Fruit fly (Drosophila melanogaster) whole organism, embryonic: ENCODE measurements around the gene qjt.

ENCODE experiments used
- Bteb2 ChIP-seq: fragments of 200-800 bp; sonication (Bioruptor generic); optimal IDR thresholded peaks from 2 replicates; lab custom pipeline; 2016; ENCODE audit warnings: missing biosample characterization, missing genetic modification characterization
- CG10209 ChIP-seq: fragments of 200-800 bp; sonication (Bioruptor generic); optimal IDR thresholded peaks from 3 replicates; lab custom pipeline; 2017; ENCODE audit warnings: missing biosample characterization, mild to moderate bottlenecking, missing genetic modification characterization, missing genetic modification reagents
- CG10321 ChIP-seq: fragments of 200-800 bp; sonication (Bioruptor generic); IDR thresholded peaks from 2 replicates; pipeline ENCODE4 v1.3.6; 2022; ENCODE audit warnings: missing biosample characterization, missing genetic modification characterization
- CG12236 ChIP-seq: fragments of 200-800 bp; sonication (Bioruptor generic); optimal IDR thresholded peaks from 2 replicates; lab custom pipeline; 2016; ENCODE audit warnings: missing biosample characterization, missing genetic modification characterization
- CG13296 ChIP-seq: fragments of 200-800 bp; sonication (Bioruptor generic); optimal IDR thresholded peaks from 3 replicates; lab custom pipeline; 2018; ENCODE audit warnings: missing biosample characterization, mild to moderate bottlenecking, missing genetic modification characterization
- CG13775 ChIP-seq: fragments of 200-800 bp; sonication (Bioruptor generic); optimal IDR thresholded peaks from 3 replicates; lab custom pipeline; 2017; ENCODE audit warnings: missing biosample characterization, mild to moderate bottlenecking, missing genetic modification characterization
- CG17568 ChIP-seq: fragments of 200-800 bp; sonication (Bioruptor generic); optimal IDR thresholded peaks from 2 replicates; lab custom pipeline; 2018; ENCODE audit warnings: missing biosample characterization, mild to moderate bottlenecking, missing genetic modification characterization, moderate library complexity
- CG17612 ChIP-seq: fragments of 200-800 bp; sonication (Bioruptor generic); IDR thresholded peaks from 2 replicates; pipeline ENCODE4 v1.3.6; 2022; ENCODE audit warnings: missing biosample characterization, missing genetic modification characterization
- CG17802 ChIP-seq: fragments of 200-800 bp; sonication (Bioruptor generic); optimal IDR thresholded peaks from 2 replicates; lab custom pipeline; 2018; ENCODE audit warnings: missing biosample characterization, mild to moderate bottlenecking, missing genetic modification characterization, moderate library complexity
- CG2199 ChIP-seq: fragments of 200-800 bp; sonication (Bioruptor generic); IDR thresholded peaks from 3 replicates; pipeline ENCODE4 v1.3.6; 2022; ENCODE audit warnings: missing biosample characterization, missing genetic modification characterization
- CG31441 ChIP-seq: fragments of 200-800 bp; sonication (Bioruptor generic); IDR thresholded peaks from 2 replicates; pipeline ENCODE4 v1.3.6; 2022; ENCODE audit warnings: missing biosample characterization, missing genetic modification characterization
- CG4404 ChIP-seq: fragments of 200-800 bp; sonication (Bioruptor generic); IDR thresholded peaks from 2 replicates; pipeline ENCODE4 v1.3.6; 2022; ENCODE audit warnings: missing biosample characterization, missing genetic modification characterization
- CG7786 ChIP-seq: fragments of 200-800 bp; sonication (Bioruptor generic); optimal IDR thresholded peaks from 2 replicates; lab custom pipeline; 2016; ENCODE audit warnings: missing biosample characterization, missing genetic modification characterization
- CG9797 ChIP-seq: fragments of 200-800 bp; sonication (Bioruptor generic); optimal IDR thresholded peaks from 3 replicates; lab custom pipeline; 2018; ENCODE audit warnings: missing biosample characterization, mild to moderate bottlenecking, missing genetic modification characterization
- CrebB ChIP-seq: fragments of 200-800 bp; sonication (Bioruptor generic); optimal IDR thresholded peaks from 3 replicates; lab custom pipeline; 2018; ENCODE audit warnings: missing biosample characterization, mild to moderate bottlenecking, missing genetic modification characterization
- Doc3 ChIP-seq: fragments of 200-800 bp; sonication (Bioruptor generic); IDR thresholded peaks from 3 replicates; pipeline ENCODE4 v1.3.6; 2022; ENCODE audit warnings: missing biosample characterization, missing genetic modification characterization; ENCODE audit not compliant: partially characterized antibody
- H2.0 ChIP-seq: fragments of 200-800 bp; sonication (Bioruptor generic); IDR thresholded peaks from 2 replicates; pipeline ENCODE4 v1.3.6; 2022; ENCODE audit warnings: missing biosample characterization, missing genetic modification characterization
- HLH4C ChIP-seq: fragments of 200-800 bp; sonication (Bioruptor generic); IDR thresholded peaks from 3 replicates; pipeline ENCODE4 v1.3.6; 2022; ENCODE audit warnings: missing biosample characterization, missing genetic modification characterization; ENCODE audit not compliant: partially characterized antibody
- HmgD ChIP-seq: fragments of 200-800 bp; sonication (Bioruptor generic); optimal IDR thresholded peaks from 3 replicates; lab custom pipeline; 2016; ENCODE audit warnings: missing biosample characterization, missing genetic modification characterization
- Hr3 ChIP-seq: fragments of 200-800 bp; sonication (Bioruptor generic); optimal IDR thresholded peaks from 3 replicates; lab custom pipeline; 2016; ENCODE audit warnings: missing biosample characterization, missing genetic modification characterization
- MTF-1 ChIP-seq: fragments of 200-800 bp; sonication (Bioruptor generic); optimal IDR thresholded peaks from 2 replicates; lab custom pipeline; 2018; ENCODE audit warnings: missing biosample characterization, mild to moderate bottlenecking, missing genetic modification characterization, borderline replicate concordance
- Mes4 ChIP-seq: fragments of 200-800 bp; sonication (Bioruptor generic); optimal IDR thresholded peaks from 2 replicates; lab custom pipeline; 2016; ENCODE audit warnings: missing biosample characterization, missing genetic modification characterization
- Oli ChIP-seq: fragments of 200-800 bp; sonication (Bioruptor generic); optimal IDR thresholded peaks from 2 replicates; lab custom pipeline; 2018; ENCODE audit warnings: missing biosample characterization, mild to moderate bottlenecking, missing genetic modification characterization, moderate library complexity
- Poxn ChIP-seq: fragments of 200-800 bp; sonication (Bioruptor generic); IDR thresholded peaks from 2 replicates; pipeline ENCODE4 v1.3.6; 2022; ENCODE audit warnings: missing biosample characterization, missing genetic modification characterization
- Ptx1 ChIP-seq: fragments of 200-800 bp; sonication (Bioruptor generic); IDR thresholded peaks from 2 replicates; pipeline ENCODE4 v1.3.6; 2022; ENCODE audit warnings: missing biosample characterization, missing genetic modification characterization
- Rfx ChIP-seq: fragments of 200-800 bp; sonication (Bioruptor generic); IDR thresholded peaks from 2 replicates; pipeline ENCODE4 v1.3.6; 2022; ENCODE audit warnings: missing biosample characterization, missing genetic modification characterization
- Vsx1 ChIP-seq: fragments of 200-800 bp; sonication (Bioruptor generic); optimal IDR thresholded peaks from 2 replicates; lab custom pipeline; 2017; ENCODE audit warnings: missing biosample characterization, mild to moderate bottlenecking, missing genetic modification characterization, missing genetic modification reagents
- al ChIP-seq: fragments of 200-800 bp; sonication (Bioruptor generic); IDR thresholded peaks from 2 replicates; pipeline ENCODE4 v1.3.6; 2022; ENCODE audit warnings: missing biosample characterization, missing genetic modification characterization
- dm ChIP-seq: fragments of 200-800 bp; sonication (Bioruptor generic); optimal IDR thresholded peaks from 3 replicates; lab custom pipeline; 2016; ENCODE audit warnings: missing biosample characterization, missing genetic modification characterization
- fd102C ChIP-seq: fragments of 200-800 bp; sonication (Bioruptor generic); optimal IDR thresholded peaks from 2 replicates; lab custom pipeline; 2018; ENCODE audit warnings: missing biosample characterization, mild to moderate bottlenecking, missing genetic modification characterization, moderate library complexity
- fd3F ChIP-seq: fragments of 200-800 bp; sonication (Bioruptor generic); optimal IDR thresholded peaks from 2 replicates; lab custom pipeline; 2018; ENCODE audit warnings: missing biosample characterization, mild to moderate bottlenecking, missing genetic modification characterization, moderate library complexity
- fu2 ChIP-seq: fragments of 200-800 bp; sonication (Bioruptor generic); optimal IDR thresholded peaks from 2 replicates; lab custom pipeline; 2016; ENCODE audit warnings: missing biosample characterization, missing genetic modification characterization
- gsb ChIP-seq: fragments of 200-800 bp; sonication (Bioruptor generic); IDR thresholded peaks from 2 replicates; pipeline ENCODE4 v1.3.6; 2022; ENCODE audit warnings: missing biosample characterization, missing genetic modification characterization
- insv ChIP-seq, 2 experiments: fragments of 200-800 bp; sonication (Bioruptor generic); optimal IDR thresholded peaks; 3 replicates each; lab custom pipeline; 2016 to 2018; ENCODE audit warnings: missing biosample characterization in 2 of 2, missing genetic modification characterization in 2 of 2
- klu ChIP-seq: fragments of 200-800 bp; sonication (Bioruptor generic); IDR thresholded peaks from 2 replicates; pipeline ENCODE4 v1.3.6; 2022; ENCODE audit warnings: missing biosample characterization, missing genetic modification characterization
- lilli ChIP-seq: fragments of 200-800 bp; sonication (Bioruptor generic); optimal IDR thresholded peaks from 3 replicates; lab custom pipeline; 2016; ENCODE audit warnings: missing biosample characterization, missing genetic modification characterization
- lola ChIP-seq, 3 experiments: fragments of >200 bp in 2 of 3; fragments of 200-800 bp in 1 of 3; sonication (Bioruptor generic) in 1 of 3; optimal IDR thresholded peaks; 2 replicates each; lab custom pipeline; 2017 to 2019; ENCODE audit warnings: missing biosample characterization in 3 of 3, missing genetic modification characterization in 3 of 3, mild to moderate bottlenecking in 1 of 3, moderate library complexity in 1 of 3
- nerfin-1 ChIP-seq: fragments of 200-800 bp; sonication (Bioruptor generic); optimal IDR thresholded peaks from 3 replicates; lab custom pipeline; 2019; ENCODE audit warnings: missing biosample characterization, mild to moderate bottlenecking, missing genetic modification characterization, moderate library complexity
- onecut ChIP-seq: fragments of 200-800 bp; sonication (Bioruptor generic); IDR thresholded peaks from 2 replicates; pipeline ENCODE4 v1.3.6; 2022; ENCODE audit warnings: missing biosample characterization, missing genetic modification characterization
- peb ChIP-seq: fragments of 200-800 bp; sonication (Bioruptor generic); IDR thresholded peaks from 2 replicates; pipeline ENCODE4 v1.3.6; 2022; ENCODE audit warnings: missing biosample characterization, missing genetic modification characterization
- sim ChIP-seq: fragments of 200-800 bp; sonication (Bioruptor generic); IDR thresholded peaks from 2 replicates; pipeline ENCODE4 v1.3.6; 2022; ENCODE audit warnings: missing biosample characterization, missing genetic modification characterization
- sima ChIP-seq: fragments of 200-800 bp; sonication (Bioruptor generic); optimal IDR thresholded peaks from 2 replicates; lab custom pipeline; 2016; ENCODE audit warnings: missing biosample characterization, missing genetic modification characterization
- sna ChIP-seq: fragments of 200-800 bp; sonication (Bioruptor generic); IDR thresholded peaks from 2 replicates; pipeline ENCODE4 v1.3.6; 2022; ENCODE audit warnings: missing biosample characterization, missing genetic modification characterization; ENCODE audit not compliant: partially characterized antibody
- tgo ChIP-seq: fragments of 200-800 bp; sonication (Bioruptor generic); IDR thresholded peaks from 3 replicates; pipeline ENCODE4 v1.3.6; 2022; ENCODE audit warnings: missing biosample characterization, missing genetic modification characterization
- tll ChIP-seq, 2 experiments: fragments of 200-800 bp in 1 of 2; fragments of >200 bp in 1 of 2; sonication (Bioruptor generic) in 1 of 2; optimal IDR thresholded peaks; 2 replicates each; lab custom pipeline; 2017 to 2019; ENCODE audit warnings: missing biosample characterization in 2 of 2, missing genetic modification characterization in 2 of 2, mild to moderate bottlenecking in 1 of 2, moderate library complexity in 1 of 2
- ttk ChIP-seq: fragments of 200-800 bp; sonication (Bioruptor generic); IDR thresholded peaks from 2 replicates; pipeline ENCODE4 v2.1.2; 2022; ENCODE audit warnings: missing biosample characterization, missing genetic modification characterization
- zen2 ChIP-seq: fragments of 200-800 bp; sonication (Bioruptor generic); IDR thresholded peaks from 3 replicates; pipeline ENCODE4 v1.3.6; 2022; ENCODE audit warnings: missing biosample characterization, missing genetic modification characterization; ENCODE audit not compliant: partially characterized antibody
- zfh2 ChIP-seq: fragments of 200-800 bp; sonication (Bioruptor generic); optimal IDR thresholded peaks from 2 replicates; lab custom pipeline; 2016; ENCODE audit warnings: missing biosample characterization, missing genetic modification characterization

qjt gene

dm6 chr3L:17486794-17487726, 8.2 kb downstream of the qjt start, which contains the start of gene Oatp74D (continued):
- TF ChIP-seq CG17568, result peak; percentile 68
- no peak for TF ChIP-seq Vsx1 (GFP tag; lab: Kevin White, UChicago)
- TF ChIP-seq HLH4C (GFP tag; lab: Robert Waterston, UW), result peak; percentile 39; the same call in 1 of the 3 replicates
- TF ChIP-seq Rfx (GFP tag; lab: Robert Waterston, UW), result peak; percentile 64; the same call in 1 of the 2 replicates
- TF ChIP-seq lola (GFP tag; optimal IDR thresholded peaks at IDR 0.05; lab: Kevin White, UChicago), result peak in 2 of 3 experiments; percentile 17 to 31
- peak; percentile 67 for TF ChIP-seq lilli
- TF ChIP-seq CG13775 (GFP tag; lab: Kevin White, UChicago), result no peak
- TF ChIP-seq CG17802 (tag; lab: Kevin White, UChicago), result no peak
- TF ChIP-seq zen2 (GFP tag; lab: Robert Waterston, UW), result no peak; the same call in 2 of the 3 replicates
- TF ChIP-seq CG4404 (GFP tag; lab: Robert Waterston, UW), result no peak
- TF ChIP-seq CG7786 (GFP tag; lab: Kevin White, UChicago), result no peak
- no peak for TF ChIP-seq Poxn (GFP tag; lab: Robert Waterston, UW)
- TF ChIP-seq dm, result peak; percentile 1
- TF ChIP-seq al (GFP tag; lab: Robert Waterston, UW), result no peak
- no peak for TF ChIP-seq sna (GFP tag; lab: Robert Waterston, UW)
- no peak for TF ChIP-seq sima (GFP tag; lab: Kevin White, UChicago)
- TF ChIP-seq ttk (GFP tag; lab: Robert Waterston, UW), result peak; percentile 7; the same call in 1 of the 2 replicates
- peak; percentile 40 for TF ChIP-seq HmgD
- peak; percentile 64 for TF ChIP-seq nerfin-1 (tag; lab: Kevin White, UChicago)
- TF ChIP-seq CG12236 (GFP tag; lab: Kevin White, UChicago), result no peak
- peak; percentile 90 for TF ChIP-seq CG2199 (GFP tag; lab: Robert Waterston, UW)
- no peak for TF ChIP-seq Doc3
- no peak for TF ChIP-seq CG17612
- peak; percentile 65 for TF ChIP-seq CG13296 (GFP tag; lab: Kevin White, UChicago)
- TF ChIP-seq tgo (GFP tag; lab: Robert Waterston, UW), result 0 out of 3 replicates have a peak, but pooled peaks have one; percentile 16
- TF ChIP-seq Hr3 (GFP tag; lab: Kevin White, UChicago), result no peak
- peak; percentile 12 for TF ChIP-seq Oli (tag; lab: Kevin White, UChicago)
- TF ChIP-seq klu (GFP tag; lab: Robert Waterston, UW), result no peak
- peak; percentile 51 for TF ChIP-seq CG10209 (GFP tag; lab: Kevin White, UChicago)
- peak; percentile 22 for TF ChIP-seq onecut (GFP tag; lab: Robert Waterston, UW)
- no peak for TF ChIP-seq Bteb2
- peak; percentile 25 for TF ChIP-seq zfh2 (GFP tag; lab: Kevin White, UChicago)
- TF ChIP-seq CG9797, result peak; percentile 16
- no peak for TF ChIP-seq gsb (GFP tag; lab: Robert Waterston, UW)
- no peak for TF ChIP-seq sim (GFP tag; lab: Robert Waterston, UW)
- peak; percentile 46 for TF ChIP-seq Mes4 (GFP tag; lab: Kevin White, UChicago)
- no peak for TF ChIP-seq fd3F (GFP tag; lab: Kevin White, UChicago)
- no peak for TF ChIP-seq CG10321 (GFP tag; lab: Robert Waterston, UW)
- no peak for TF ChIP-seq fu2 (GFP tag; lab: Kevin White, UChicago)
- TF ChIP-seq tll (GFP tag; optimal IDR thresholded peaks at IDR 0.05; lab: Kevin White, UChicago), result no peak
- TF ChIP-seq CG31441 (GFP tag; lab: Robert Waterston, UW), result no peak
- TF ChIP-seq H2.0, result no peak; the same call in 1 of the 2 replicates
- no peak for TF ChIP-seq peb (GFP tag; lab: Robert Waterston, UW)
- TF ChIP-seq CrebB (tag; lab: Kevin White, UChicago), result peak; percentile 79
- peak; percentile 18 for TF ChIP-seq MTF-1 (GFP tag; lab: Kevin White, UChicago)
- peak; percentile 49 for TF ChIP-seq fd102C (GFP tag; lab: Kevin White, UChicago)
- no peak for TF ChIP-seq Ptx1 (GFP tag; lab: Robert Waterston, UW)
- peak in 1 of 2 experiments; percentile 61 for TF ChIP-seq insv (GFP tag; optimal IDR thresholded peaks at IDR 0.05; lab: Kevin White, UChicago)
